Worm (Caenorhabditis elegans) whole organism, young adult: ENCODE measurements around the gene csn-3.

Source experiments
- atf-7 ChIP-seq: sonication (generic microtip); optimal IDR thresholded peaks from 2 replicates; lab custom pipeline; 2017; ENCODE audit warnings: mild to moderate bottlenecking, missing genetic modification characterization, missing compliant biosample characterization
- ceh-79 ChIP-seq: sonication (generic microtip); optimal IDR thresholded peaks from 2 replicates; lab custom pipeline; 2017; ENCODE audit warnings: mild to moderate bottlenecking, missing genetic modification characterization, missing compliant biosample characterization
- ekl-4 ChIP-seq: fragments of 200-800 bp; sonication (Bioruptor generic); IDR thresholded peaks from 2 replicates; pipeline ENCODE4 v1.3.6; 2022; ENCODE audit warnings: missing genetic modification reagents, missing genetic modification characterization, missing compliant biosample characterization
- mxl-1 ChIP-seq: sonication (generic microtip); optimal IDR thresholded peaks from 2 replicates; lab custom pipeline; 2016; ENCODE audit warnings: missing genetic modification characterization, missing compliant biosample characterization
- nfya-1 ChIP-seq: sonication (generic microtip); optimal IDR thresholded peaks from 2 replicates; lab custom pipeline; 2017; ENCODE audit warnings: antibody characterized with exemption, missing compliant biosample characterization, missing genetic modification characterization, borderline replicate concordance; ENCODE audit not compliant: insufficient read depth
- nfya-2 ChIP-seq: fragments of 200-800 bp; sonication (Bioruptor generic); IDR thresholded peaks from 2 replicates; pipeline ENCODE4 v1.3.6; 2022; ENCODE audit warnings: missing genetic modification reagents, missing genetic modification characterization, missing compliant biosample characterization
- nhr-179 ChIP-seq: sonication (generic microtip); optimal IDR thresholded peaks from 2 replicates; lab custom pipeline; 2016; ENCODE audit warnings: mild to moderate bottlenecking, missing genetic modification characterization, missing compliant biosample characterization
- snpc-3.4 ChIP-seq: sonication (generic microtip); optimal IDR thresholded peaks from 2 replicates; lab custom pipeline; 2017; ENCODE audit warnings: missing genetic modification characterization, mild to moderate bottlenecking, missing compliant biosample characterization, antibody characterized with exemption, moderate library complexity, missing genotype, missing genetic modification reagents
- somi-1 ChIP-seq: fragments of 200-800 bp; sonication (Bioruptor generic); optimal IDR thresholded peaks from 2 replicates; lab custom pipeline; 2018; ENCODE audit warnings: mild to moderate bottlenecking, missing genetic modification characterization, missing compliant biosample characterization
- ztf-3 ChIP-seq: fragments of 200-800 bp; sonication (Bioruptor generic); optimal IDR thresholded peaks from 2 replicates; lab custom pipeline; 2018; ENCODE audit warnings: mild to moderate bottlenecking, missing genetic modification characterization, missing compliant biosample characterization

DNA sequence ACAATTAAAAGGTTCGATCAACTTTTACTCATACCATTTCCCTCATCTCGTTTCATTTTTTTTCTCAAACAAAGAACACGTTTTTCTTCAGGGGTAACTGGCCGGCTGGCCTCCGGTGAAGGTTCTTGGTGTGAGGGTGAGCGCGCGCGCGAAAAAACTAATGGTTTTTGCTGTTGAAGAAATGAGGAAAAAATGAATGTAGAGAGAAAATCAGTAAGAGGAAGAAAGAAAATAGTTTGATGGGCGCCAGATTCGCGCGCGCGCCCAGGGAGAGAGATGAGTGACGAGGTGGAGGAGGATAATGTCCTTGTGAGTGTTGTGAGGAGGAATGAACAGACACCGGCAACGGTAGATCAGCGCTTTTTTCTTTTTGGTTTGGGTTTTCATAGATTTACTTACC, 23.5 kb upstream of the csn-3 start:
- TF ChIP-seq snpc-3.4 (tag; lab: Kevin White, UChicago) (no peak), nfya-2 (GFP tag; lab: Robert Waterston, UW) (no peak), mxl-1 (no peak), atf-7 (no peak), ztf-3 (GFP tag; lab: Kevin White, UChicago) (no peak), somi-1 (no peak), nhr-179 (tag; lab: Kevin White, UChicago) (no peak), ekl-4 (GFP tag; lab: Robert Waterston, UW) (no peak), ceh-79 (tag; lab: Kevin White, UChicago) (no peak), nfya-1 (no peak)
